Worm (Caenorhabditis elegans): ENCODE measurements around the gene F35H12.5.

- no peak for TF ChIP-seq pha-4 (tag; optimal IDR thresholded peaks at IDR 0.05)
- no peak for TF ChIP-seq lin-40 (tag; optimal IDR thresholded peaks at IDR 0.05)
- no peak for TF ChIP-seq repo-1 (tag; optimal IDR thresholded peaks at IDR 0.05)
- TF ChIP-seq sea-2 (GFP tag; IDR thresholded peaks at IDR 0.05), result no peak
These were observed 45.0 kb downstream of the F35H12.5 start, which contains the start of gene ncs-1 for ce11 chrX:963171-963570.
